Fruit fly (Drosophila melanogaster): Measurements from ENCODE around the gene CG4374.

Gene CG4374

DNA sequence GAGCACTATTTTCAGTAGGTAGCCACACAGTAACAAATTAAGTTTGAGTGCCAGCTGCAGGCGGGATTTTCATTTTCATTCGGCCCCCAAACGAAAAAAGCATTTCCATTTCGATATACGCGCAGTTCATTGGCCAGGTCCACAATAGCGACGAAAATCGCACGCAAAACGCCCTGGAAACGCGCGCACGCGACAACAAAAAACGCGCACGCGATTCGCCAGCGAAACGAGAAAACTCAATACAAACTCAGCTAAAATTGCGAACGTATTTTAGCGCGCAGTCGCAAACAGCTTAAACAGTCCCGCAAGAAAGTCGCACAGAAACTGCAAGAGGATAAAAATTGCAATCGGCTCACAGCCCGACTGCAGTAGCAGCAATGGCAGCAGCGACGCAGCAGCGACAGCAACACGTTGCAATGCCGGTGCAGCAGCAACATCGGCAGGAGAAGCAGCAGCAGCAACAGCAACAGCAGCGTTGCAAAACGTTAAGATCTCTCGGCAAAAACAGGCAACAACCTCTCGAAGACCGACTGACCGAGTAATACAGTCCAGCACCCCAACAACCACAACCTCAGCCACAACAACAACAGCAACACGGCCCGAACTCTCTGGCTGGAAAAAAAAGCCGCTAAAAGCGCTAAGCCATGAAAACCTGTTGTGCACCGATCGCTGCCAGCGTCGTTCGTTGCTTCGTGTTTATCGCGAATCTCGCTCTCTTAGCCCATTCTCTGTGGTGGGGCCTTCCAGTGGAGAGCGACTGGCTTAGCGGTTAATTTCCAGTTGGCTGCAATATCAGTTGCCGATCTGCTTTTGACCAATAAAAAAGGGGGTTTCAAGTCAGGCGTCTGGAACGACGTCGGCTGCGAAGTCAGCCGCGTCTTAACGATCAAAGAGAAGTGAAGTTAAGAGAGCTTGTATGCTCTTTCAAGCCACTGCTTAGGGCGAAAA is at the start of gene CG4374:
CG4374 (minus strand) TSS at position 268 of the 948 bp plus-strand sequence.
- TF ChIP-seq CG17801 (GFP tag; optimal IDR thresholded peaks at IDR 0.05; ENCODE audit: partially characterized antibody), result no peak

DNA sequence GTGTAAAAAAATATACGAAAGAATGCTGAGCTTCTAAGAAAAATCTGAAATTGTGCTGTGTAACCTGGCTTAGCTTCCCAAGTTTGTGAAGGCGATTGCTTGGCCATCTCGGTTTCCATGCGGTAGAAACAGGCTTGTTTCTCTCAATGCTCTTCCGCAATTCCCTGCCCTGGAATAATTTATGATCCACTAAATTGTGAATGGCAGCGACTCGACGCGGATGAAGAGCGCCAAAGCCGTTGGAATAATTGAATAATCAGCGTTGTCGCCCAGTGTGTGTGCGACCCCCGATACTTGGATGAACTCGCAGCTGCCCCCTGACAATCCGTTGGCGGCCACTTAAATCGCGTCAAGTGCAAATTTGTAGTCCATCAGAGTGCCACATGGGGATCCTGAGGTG is 49.4 kb upstream of the CG4374 start, which contains the start of gene CG10177:
CG10177 (minus strand) TSS at position 101 of the 400 bp plus-strand sequence.
- no peak for TF ChIP-seq CG17801 (GFP tag; optimal IDR thresholded peaks at IDR 0.05; ENCODE audit: partially characterized antibody)

DNA sequence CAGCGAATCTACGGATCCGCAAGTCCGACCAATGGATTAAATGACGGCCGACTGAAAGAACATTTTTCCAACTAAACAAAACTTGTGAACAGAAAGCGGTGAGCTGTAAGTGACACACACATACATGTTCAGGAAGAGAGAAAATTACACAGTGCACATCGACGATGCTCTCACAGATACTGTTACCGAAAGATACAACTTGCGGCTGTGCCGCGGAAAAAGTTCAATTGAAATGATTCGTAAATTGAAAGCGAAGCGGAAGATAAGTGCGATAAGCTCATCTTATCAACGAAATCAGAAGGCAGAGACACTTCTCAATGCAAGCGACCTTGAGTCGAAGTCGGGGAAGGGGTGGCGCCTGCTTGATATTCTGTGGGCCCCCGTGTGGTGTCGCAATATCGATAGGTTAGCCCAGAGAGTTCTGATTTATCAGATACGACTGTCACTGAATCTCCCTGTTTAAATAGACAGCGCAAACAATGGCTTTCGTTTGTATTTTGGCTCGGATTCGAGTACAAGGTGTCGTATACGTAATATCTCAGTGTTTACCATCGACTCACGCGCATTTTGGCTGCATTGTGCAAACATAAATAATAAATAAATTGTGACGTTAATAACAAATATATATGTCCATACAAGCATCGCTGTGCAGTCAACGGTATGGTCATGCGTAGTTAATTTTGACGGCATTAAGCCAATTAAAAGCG is 47.5 kb upstream of the CG4374 start, which contains the start of gene Irk2:
Irk2 (minus strand) TSS at position 51 of the 707 bp plus-strand sequence.
- TF ChIP-seq CG17801 (GFP tag; optimal IDR thresholded peaks at IDR 0.05; ENCODE audit: partially characterized antibody), result no peak

dm6 chr3R:23511356-23511755 is 39.3 kb upstream of the CG4374 start:
- TF ChIP-seq CG17801 (GFP tag; optimal IDR thresholded peaks at IDR 0.05; ENCODE audit: partially characterized antibody), result no peak

DNA sequence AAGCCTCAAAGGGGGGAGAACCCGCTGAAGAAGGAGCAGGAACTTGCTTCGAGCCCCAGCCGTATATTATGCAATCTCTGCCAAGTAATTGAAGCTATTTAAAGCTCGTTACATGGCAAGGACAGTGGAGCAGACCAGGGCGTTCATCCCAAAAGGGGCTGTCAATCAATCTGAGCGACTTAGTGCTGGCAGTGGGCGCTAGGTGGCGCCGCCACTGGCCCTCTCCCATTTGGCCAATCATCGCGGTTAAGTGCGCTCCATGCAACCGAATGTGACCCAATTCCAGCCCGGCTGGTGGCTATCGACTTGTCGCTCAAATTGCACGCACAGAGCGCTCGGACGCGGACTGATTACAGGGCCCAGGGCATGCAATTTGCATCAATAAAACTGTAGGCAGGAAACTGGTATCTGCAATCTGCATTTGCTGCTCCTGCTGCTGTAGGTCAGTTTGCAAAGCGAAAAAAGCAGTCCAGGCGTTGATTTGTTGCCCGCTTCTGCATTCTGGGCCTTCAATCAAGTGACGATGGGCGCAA is 37.4 kb upstream of the CG4374 start:
- TF ChIP-seq CG17801 (GFP tag; optimal IDR thresholded peaks at IDR 0.05; ENCODE audit: partially characterized antibody), result no peak

dm6 chr3R:23508304-23508703 is 36.2 kb upstream of the CG4374 start:
- no peak for TF ChIP-seq CG17801 (GFP tag; optimal IDR thresholded peaks at IDR 0.05; ENCODE audit: partially characterized antibody)

DNA sequence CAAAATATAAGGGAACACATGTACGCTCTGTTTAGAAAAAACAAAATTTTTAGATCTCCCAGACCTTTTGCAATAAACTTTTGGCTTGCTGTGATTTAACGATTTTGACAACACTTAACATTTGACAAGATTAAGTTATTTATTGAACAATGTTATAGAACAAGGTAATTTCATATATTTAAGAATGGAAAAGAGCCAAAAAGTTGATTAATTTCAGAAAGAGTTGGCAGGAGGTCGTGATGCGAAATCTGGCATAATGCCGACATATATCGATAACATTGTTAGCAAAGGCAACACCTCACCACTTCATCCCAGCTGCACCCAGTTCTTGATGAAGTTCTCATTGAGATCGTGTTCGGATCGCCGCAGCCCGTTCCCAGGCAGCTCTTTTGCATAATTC is 35.3 kb upstream of the CG4374 start, which contains the start of gene CG34289:
CG34289 (minus strand) TSS at position 101 of the 400 bp plus-strand sequence.
- no peak for TF ChIP-seq CG17801 (GFP tag; optimal IDR thresholded peaks at IDR 0.05; ENCODE audit: partially characterized antibody)

DNA sequence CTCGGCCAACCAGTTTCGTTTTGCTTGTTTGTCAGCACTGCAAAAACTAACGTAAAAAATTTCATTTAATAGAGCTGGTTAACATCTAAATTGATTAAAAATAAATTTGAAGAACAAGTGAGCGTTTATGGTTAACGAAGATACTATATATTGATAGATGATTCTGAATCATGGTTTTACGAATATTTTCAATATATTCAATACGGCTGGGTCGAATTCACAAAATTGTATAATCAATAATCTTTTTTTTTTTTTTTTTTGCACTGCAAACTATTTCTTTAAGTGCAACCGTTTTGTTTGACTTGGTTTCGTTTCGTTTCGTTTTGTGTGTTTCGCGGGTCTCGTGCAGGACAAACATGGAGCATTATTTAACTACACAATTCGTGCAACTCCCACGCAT is 32.7 kb upstream of the CG4374 start:
- no peak for TF ChIP-seq CG17801 (GFP tag; optimal IDR thresholded peaks at IDR 0.05; ENCODE audit: partially characterized antibody)

- no peak for TF ChIP-seq CG17801 (GFP tag; optimal IDR thresholded peaks at IDR 0.05; ENCODE audit: partially characterized antibody)
These were observed 31.4 kb upstream of the CG4374 start for dm6 chr3R:23503511-23503910.

- no peak for TF ChIP-seq CG17801 (GFP tag; optimal IDR thresholded peaks at IDR 0.05; ENCODE audit: partially characterized antibody)
These were observed 25.2 kb upstream of the CG4374 start for dm6 chr3R:23497241-23497640.

dm6 chr3R:23496488-23496887 is 24.4 kb upstream of the CG4374 start:
- TF ChIP-seq CG17801 (GFP tag; optimal IDR thresholded peaks at IDR 0.05; ENCODE audit: partially characterized antibody), result no peak

DNA sequence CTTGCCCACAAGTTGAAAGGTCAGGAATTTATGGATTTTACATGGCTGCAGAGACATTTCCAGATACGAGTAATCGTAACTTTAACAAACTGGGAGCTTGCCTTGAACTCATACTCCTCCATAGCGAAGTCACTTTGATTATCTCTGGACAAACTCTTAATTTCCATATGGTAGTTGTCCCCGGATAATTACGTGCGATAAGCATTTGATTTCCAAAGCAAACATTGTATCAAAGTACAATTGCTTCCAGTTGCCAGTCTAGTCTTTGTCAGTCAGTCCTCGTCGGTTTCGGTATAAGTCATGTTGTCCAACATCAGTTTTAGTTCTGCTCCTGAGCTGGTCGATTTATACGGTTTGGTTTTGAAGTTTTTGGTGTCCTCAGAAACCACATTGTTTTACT is 15.1 kb upstream of the CG4374 start, which contains the start of gene Ir94h:
Ir94h (plus strand) TSS at position 301 of the 400 bp plus-strand sequence.
- TF ChIP-seq CG17801 (GFP tag; optimal IDR thresholded peaks at IDR 0.05; ENCODE audit: partially characterized antibody), result no peak

- no peak for TF ChIP-seq CG17801 (GFP tag; optimal IDR thresholded peaks at IDR 0.05; ENCODE audit: partially characterized antibody)
These were observed 14.7 kb upstream of the CG4374 start for dm6 chr3R:23486743-23487142.

- TF ChIP-seq CG17801 (GFP tag; optimal IDR thresholded peaks at IDR 0.05; ENCODE audit: partially characterized antibody), result no peak
These were observed 11.5 kb upstream of the CG4374 start, which contains the start of gene Ir94g for dm6 chr3R:23483563-23483962. Gene Ir94g, plus strand, starts transcription at chr3R:23483863.

DNA sequence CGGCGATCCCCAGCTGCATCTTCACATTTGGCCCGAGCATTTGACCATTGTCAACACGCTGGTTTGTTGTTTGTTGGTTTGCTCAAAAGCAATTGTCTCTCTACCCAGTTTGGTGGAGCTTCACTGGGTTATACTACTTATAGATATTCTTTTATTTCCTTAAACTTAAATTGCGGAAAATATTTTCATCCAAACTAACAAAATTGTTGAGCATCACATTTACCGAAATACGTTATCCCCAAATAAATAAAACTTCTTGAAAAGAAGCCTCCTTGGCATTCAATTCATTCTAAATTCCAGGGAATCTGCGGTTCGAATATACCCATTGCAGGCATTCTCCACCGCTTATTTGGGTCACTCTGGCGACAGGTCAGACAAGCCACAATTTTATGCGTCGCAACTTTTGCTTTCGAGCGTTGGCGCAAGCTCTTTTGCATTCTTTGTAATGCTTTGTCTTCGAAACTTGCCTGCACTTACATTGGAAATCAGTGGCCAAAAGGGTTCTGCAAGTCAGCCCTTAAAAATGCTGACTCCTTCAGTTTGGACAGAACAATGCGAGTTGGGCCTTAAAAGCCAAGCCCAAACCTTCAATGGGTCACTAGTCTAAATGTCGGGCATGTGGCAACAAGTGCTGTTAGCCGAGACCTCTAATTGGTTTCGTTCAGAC is 9.3 kb upstream of the CG4374 start, which contains the start of gene Ir94f:
Ir94f (plus strand) TSS at position 617 of the 667 bp plus-strand sequence.
- no peak for TF ChIP-seq CG17801 (GFP tag; optimal IDR thresholded peaks at IDR 0.05; ENCODE audit: partially characterized antibody)
